Worm (Caenorhabditis elegans): ENCODE results near the gene C50A2.7.

The C50A2.7 gene

DNA sequence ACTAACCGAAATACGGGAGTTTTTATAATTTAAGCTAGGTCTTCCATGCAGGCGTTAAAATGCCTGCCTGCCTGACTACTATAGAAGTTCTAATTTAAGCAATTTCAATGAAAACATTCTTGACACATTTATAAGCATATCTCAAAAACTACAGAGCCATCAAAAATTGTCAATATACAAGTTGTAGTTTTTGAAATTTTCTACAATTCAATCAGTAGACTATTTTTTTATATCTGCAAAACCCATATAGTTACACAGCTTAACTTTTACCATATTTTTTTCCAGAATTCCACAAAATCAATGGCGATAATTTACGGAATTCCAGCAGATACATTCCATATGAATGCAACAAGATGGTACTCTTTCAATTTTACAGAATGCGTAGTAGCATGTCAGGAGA is at the start of gene C50A2.7:
TSS of gene C50A2.7 (plus strand) at position 301 of the 400 bp plus-strand sequence.
- TF ChIP-seq lin-39 (tag; optimal IDR thresholded peaks at IDR 0.05) (no peak), hlh-17 (GFP tag; optimal IDR thresholded peaks at IDR 0.05; ENCODE audit: borderline replicate concordance) (no peak), fkh-10 (GFP tag; optimal IDR thresholded peaks at IDR 0.05) (no peak), zip-4 (GFP tag; optimal IDR thresholded peaks at IDR 0.05) (no peak), Y116A8C.19 (tag; optimal IDR thresholded peaks at IDR 0.05; ENCODE audit: borderline replicate concordance) (no peak), nhr-11 (tag; optimal IDR thresholded peaks at IDR 0.05) (no peak), snpc-4 (tag; optimal IDR thresholded peaks at IDR 0.05) (no peak), C16A3.4 (tag; optimal IDR thresholded peaks at IDR 0.05) (no peak), fos-1 (tag; optimal IDR thresholded peaks at IDR 0.05) (no peak), ceh-88 (GFP tag; IDR thresholded peaks at IDR 0.05) (no peak), nhr-85 (tag) (no peak), F16B12.6 (tag; optimal IDR thresholded peaks at IDR 0.05) (no peak), blmp-1 (tag; optimal IDR thresholded peaks at IDR 0.05) (no peak)

DNA sequence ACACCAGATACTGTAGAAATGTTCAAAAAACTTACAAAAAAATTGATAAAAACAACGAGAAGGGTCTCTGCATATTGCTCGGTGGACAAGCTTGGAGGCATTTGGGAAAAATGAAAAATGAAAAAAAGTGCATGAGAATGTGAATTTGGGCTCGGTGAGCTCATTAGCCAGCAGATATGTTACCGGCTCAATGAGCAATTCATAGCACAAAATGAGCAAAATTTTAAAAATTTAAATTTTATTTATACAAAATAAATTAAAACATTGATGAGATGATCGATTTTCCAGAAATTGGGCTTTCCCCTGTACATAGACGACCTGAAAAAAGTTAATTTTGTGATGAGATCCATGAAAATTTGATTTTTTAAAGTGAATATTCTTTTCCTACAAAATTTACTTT is 49.6 kb upstream of the C50A2.7 start, which contains the start of gene srx-14:
TSS of gene srx-14 (minus strand) at position 101 of the 400 bp plus-strand sequence.
- no peak for TF ChIP-seq hpl-2 (GFP tag; optimal IDR thresholded peaks at IDR 0.05)
- TF ChIP-seq lin-14 (GFP tag; optimal IDR thresholded peaks at IDR 0.05): no peak
- no peak for TF ChIP-seq ces-1 (GFP tag; optimal IDR thresholded peaks at IDR 0.05)
- TF ChIP-seq tlp-1 (tag; optimal IDR thresholded peaks at IDR 0.05): no peak
- TF ChIP-seq fos-1 (tag; optimal IDR thresholded peaks at IDR 0.05): no peak
- TF ChIP-seq pqm-1 (tag; optimal IDR thresholded peaks at IDR 0.05): no peak
- no peak for TF ChIP-seq nhr-20 (tag; optimal IDR thresholded peaks at IDR 0.05)
- no peak for TF ChIP-seq ztf-4 (tag; optimal IDR thresholded peaks at IDR 0.05)
- TF ChIP-seq nhr-71 (tag; optimal IDR thresholded peaks at IDR 0.05): no peak
- no peak for TF ChIP-seq efl-3 (GFP tag; optimal IDR thresholded peaks at IDR 0.05)
- no peak for TF ChIP-seq unc-62 (GFP tag; optimal IDR thresholded peaks at IDR 0.05)
- TF ChIP-seq irx-1 (tag; optimal IDR thresholded peaks at IDR 0.05): no peak
- no peak for TF ChIP-seq lsy-2 (tag; optimal IDR thresholded peaks at IDR 0.05)
- no peak for TF ChIP-seq F16B12.6 (tag; optimal IDR thresholded peaks at IDR 0.05)
- TF ChIP-seq hlh-17 (GFP tag; optimal IDR thresholded peaks at IDR 0.05; ENCODE audit: borderline replicate concordance): no peak
- no peak for TF ChIP-seq elt-3 (tag; optimal IDR thresholded peaks at IDR 0.05)

DNA sequence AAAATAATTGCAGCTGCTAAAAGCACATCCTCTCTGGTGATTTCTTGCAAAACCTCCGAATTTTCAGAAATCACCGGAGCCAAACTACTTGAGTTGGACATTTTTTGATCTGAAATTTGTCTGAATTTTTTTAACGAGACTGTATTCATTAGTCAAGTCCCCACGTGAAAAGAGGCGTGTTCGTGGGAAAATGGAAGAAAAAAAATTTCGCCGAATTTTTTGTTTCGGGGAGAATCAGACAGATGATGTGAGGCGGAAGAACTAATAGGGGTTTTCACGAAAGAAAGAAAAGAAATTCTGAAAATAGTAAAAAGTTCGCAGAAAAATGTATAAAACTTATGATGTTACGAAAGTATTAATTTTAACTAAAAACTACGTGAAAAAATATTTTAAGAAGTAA is 44.7 kb upstream of the C50A2.7 start, which contains the start of gene srx-13:
TSS of gene srx-13 (minus strand) at position 101 of the 400 bp plus-strand sequence.
- TF ChIP-seq fkh-8 (tag; optimal IDR thresholded peaks at IDR 0.05) (peak; percentile 63), C04F5.9 (tag; optimal IDR thresholded peaks at IDR 0.05) (no peak)

DNA sequence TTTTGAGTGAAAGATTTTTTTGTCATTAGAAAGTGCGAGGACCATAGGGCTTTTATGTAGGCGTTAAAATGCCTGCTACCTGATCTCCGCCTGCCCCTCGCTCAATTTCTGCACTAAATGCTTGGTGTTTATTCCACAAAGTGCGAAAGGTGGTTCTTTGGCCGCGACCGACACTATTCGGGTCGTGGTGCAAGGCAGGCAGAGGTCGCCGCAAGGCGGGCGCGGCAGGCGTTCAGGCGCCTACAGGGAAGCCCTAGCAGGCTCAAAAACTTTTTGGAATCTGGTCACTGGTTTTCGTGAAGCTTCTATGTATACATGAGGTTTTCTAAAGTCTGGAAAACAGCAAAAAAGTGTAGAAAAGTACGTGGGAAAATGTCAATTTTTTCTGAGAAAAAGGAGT is 42.4 kb upstream of the C50A2.7 start:
- TF ChIP-seq lin-35 (GFP tag; optimal IDR thresholded peaks at IDR 0.05): no peak
- TF ChIP-seq efl-1 (optimal IDR thresholded peaks at IDR 0.05): no peak
- peak in 1 of 2 experiments; percentile 19 for TF ChIP-seq efl-1 (GFP tag; optimal IDR thresholded peaks at IDR 0.05 in 1 of 2)
- TF ChIP-seq lin-13 (GFP tag; optimal IDR thresholded peaks at IDR 0.05): no peak
- no peak for TF ChIP-seq nhr-12 (tag; optimal IDR thresholded peaks at IDR 0.05)

DNA sequence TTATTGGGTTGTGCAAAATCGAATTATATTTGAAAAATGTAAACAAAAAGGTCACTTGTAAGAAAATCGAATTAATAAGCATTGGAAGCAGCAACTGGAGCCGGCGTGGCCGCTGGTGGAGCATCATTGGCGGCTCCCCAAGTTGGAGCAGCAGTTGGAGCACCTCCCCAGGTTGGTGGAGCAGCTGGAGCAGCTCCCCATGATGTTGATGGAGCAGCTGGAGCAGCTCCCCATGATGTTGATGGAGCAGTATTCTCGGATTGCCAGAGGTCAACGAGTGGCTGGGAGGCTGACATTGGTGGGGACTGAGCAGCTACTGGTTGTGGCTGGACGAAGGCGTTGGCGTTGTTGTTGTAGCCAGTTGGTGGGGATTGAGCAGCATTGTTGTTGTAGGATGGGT is 41.7 kb upstream of the C50A2.7 start:
- TF ChIP-seq unc-130 (tag; optimal IDR thresholded peaks at IDR 0.05): no peak
- TF ChIP-seq mab-9 (GFP tag; IDR thresholded peaks at IDR 0.05): no peak
- TF ChIP-seq alr-1 (tag; optimal IDR thresholded peaks at IDR 0.05; ENCODE audit: borderline replicate concordance): no peak
- TF ChIP-seq skn-1 (tag; optimal IDR thresholded peaks at IDR 0.05): no peak
- no peak for TF ChIP-seq sox-4 (tag; optimal IDR thresholded peaks at IDR 0.05)
- no peak for TF ChIP-seq C34B4.2 (tag; optimal IDR thresholded peaks at IDR 0.05)
